Fruit fly (Drosophila melanogaster) S2 (cell line): ENCODE measurements around the gene Acp76A.

Source experiments
- CG8478 ChIP-seq: fragments of >200 bp; optimal IDR thresholded peaks from 2 replicates; lab custom pipeline; 2018
- CTCF ChIP-seq, 2 experiments: fragments of >200 bp; optimal IDR thresholded peaks; 2 replicates each; lab custom pipeline; 2018

The Acp76A gene

dm6 chr3L:19041161-19041560, 10.7 kb downstream of the Acp76A start:
- TF ChIP-seq CTCF (optimal IDR thresholded peaks at IDR 0.05; lab: Kevin White, UChicago) (no peak), CG8478 (lab: Kevin White, UChicago) (no peak)

- TF ChIP-seq CTCF (optimal IDR thresholded peaks at IDR 0.05; lab: Kevin White, UChicago) = no peak
- no peak for TF ChIP-seq CG8478 (lab: Kevin White, UChicago)
Measured at dm6 chr3L:19040155-19040644, 11.6 kb downstream of the Acp76A start.

dm6 chr3L:19037051-19037450, 14.8 kb downstream of the Acp76A start:
- TF ChIP-seq CTCF (optimal IDR thresholded peaks at IDR 0.05; lab: Kevin White, UChicago) (no peak), CG8478 (lab: Kevin White, UChicago) (no peak)

- TF ChIP-seq CTCF (optimal IDR thresholded peaks at IDR 0.05; lab: Kevin White, UChicago) = no peak
- TF ChIP-seq CG8478 (lab: Kevin White, UChicago) = no peak
Measured at dm6 chr3L:19036119-19036518, 15.7 kb downstream of the Acp76A start.

dm6 chr3L:19035163-19035900, 16.5 kb downstream of the Acp76A start:
- no peak for TF ChIP-seq CG8478 (lab: Kevin White, UChicago)
- TF ChIP-seq CTCF (optimal IDR thresholded peaks at IDR 0.05; lab: Kevin White, UChicago) = no peak

- TF ChIP-seq CTCF (optimal IDR thresholded peaks at IDR 0.05; lab: Kevin White, UChicago) (no peak), CG8478 (lab: Kevin White, UChicago) (no peak)
Measured at dm6 chr3L:19033154-19033811, 18.5 kb downstream of the Acp76A start.

- TF ChIP-seq CTCF (optimal IDR thresholded peaks at IDR 0.05; lab: Kevin White, UChicago) = no peak
- TF ChIP-seq CG8478 (lab: Kevin White, UChicago) = no peak
Measured at dm6 chr3L:19032676-19033075, 19.1 kb downstream of the Acp76A start.

dm6 chr3L:19031858-19032257, 20.0 kb downstream of the Acp76A start:
- TF ChIP-seq CG8478 (lab: Kevin White, UChicago) = no peak
- TF ChIP-seq CTCF (optimal IDR thresholded peaks at IDR 0.05; lab: Kevin White, UChicago) = no peak

dm6 chr3L:19027172-19027571, 24.7 kb downstream of the Acp76A start:
- TF ChIP-seq CG8478 (lab: Kevin White, UChicago) (no peak), CTCF (optimal IDR thresholded peaks at IDR 0.05; lab: Kevin White, UChicago) (no peak)

- TF ChIP-seq CTCF (optimal IDR thresholded peaks at IDR 0.05; lab: Kevin White, UChicago) = no peak
Measured at dm6 chr3L:19024800-19025199, 27.0 kb downstream of the Acp76A start.

- no peak for TF ChIP-seq CG8478 (lab: Kevin White, UChicago)
- no peak for TF ChIP-seq CTCF (optimal IDR thresholded peaks at IDR 0.05; lab: Kevin White, UChicago)
Measured at dm6 chr3L:19021701-19022100, 30.1 kb downstream of the Acp76A start.

dm6 chr3L:19020467-19020866, 31.4 kb downstream of the Acp76A start:
- TF ChIP-seq CG8478 (lab: Kevin White, UChicago) = no peak
- TF ChIP-seq CTCF (optimal IDR thresholded peaks at IDR 0.05; lab: Kevin White, UChicago) = no peak

- TF ChIP-seq CTCF (optimal IDR thresholded peaks at IDR 0.05; lab: Kevin White, UChicago) (no peak), CG8478 (lab: Kevin White, UChicago) (no peak)
Measured at dm6 chr3L:19019308-19019749, 32.5 kb downstream of the Acp76A start.

dm6 chr3L:19018440-19018839, 33.4 kb downstream of the Acp76A start:
- TF ChIP-seq CTCF (optimal IDR thresholded peaks at IDR 0.05; lab: Kevin White, UChicago) (no peak), CG8478 (lab: Kevin White, UChicago) (no peak)

- TF ChIP-seq CTCF (optimal IDR thresholded peaks at IDR 0.05; lab: Kevin White, UChicago) (no peak), CG8478 (lab: Kevin White, UChicago) (no peak)
Measured at dm6 chr3L:19016805-19017161, 35.0 kb downstream of the Acp76A start.
